Fruit fly (Drosophila melanogaster) whole organism, adult: ENCODE data around the gene CG31157.

Source experiments
- CG1620 ChIP-seq: fragments of 200-800 bp; sonication (Bioruptor generic); optimal IDR thresholded peaks from 2 replicates; lab custom pipeline; 2016; ENCODE audit warnings: missing biosample characterization, missing genetic modification characterization
- CG33017 ChIP-seq: fragments of 200-800 bp; sonication (Bioruptor generic); optimal IDR thresholded peaks from 2 replicates; lab custom pipeline; 2018; ENCODE audit warnings: missing biosample characterization, mild to moderate bottlenecking, missing genetic modification characterization, moderate library complexity
- Mnt ChIP-seq: fragments of 200-800 bp; sonication (Bioruptor generic); optimal IDR thresholded peaks from 2 replicates; lab custom pipeline; 2016; ENCODE audit warnings: missing biosample characterization, mild to moderate bottlenecking, missing genetic modification characterization

- peak; percentile 11 for TF ChIP-seq Mnt (GFP tag; lab: Kevin White, UChicago)
- TF ChIP-seq CG1620, result no peak
- TF ChIP-seq CG33017 (tag; lab: Kevin White, UChicago), result no peak
Measured at dm6 chr3R:13051942-13052693, 4.6 kb downstream of the CG31157 start, which contains the start of gene pic.
